Fruit fly (Drosophila melanogaster) whole organism, wandering third instar larva: ENCODE results near the gene CheA29a.

Experiments
- Abd-B ChIP-seq: fragments of >200 bp; optimal IDR thresholded peaks from 2 replicates; lab custom pipeline; 2017; ENCODE audit warnings: missing biosample characterization, missing genetic modification characterization
- CG32264 ChIP-seq: fragments of 200-800 bp; sonication (Bioruptor generic); optimal IDR thresholded peaks from 2 replicates; lab custom pipeline; 2016; ENCODE audit warnings: missing biosample characterization, missing genetic modification characterization
- CG9705 ChIP-seq: fragments of 200-800 bp; sonication (Bioruptor generic); optimal IDR thresholded peaks from 2 replicates; lab custom pipeline; 2018; ENCODE audit warnings: missing biosample characterization, mild to moderate bottlenecking, missing genetic modification characterization
- CrebA ChIP-seq: fragments of 200-800 bp; sonication (Bioruptor generic); optimal IDR thresholded peaks from 2 replicates; lab custom pipeline; 2016; ENCODE audit warnings: missing biosample characterization, mild to moderate bottlenecking, missing genetic modification characterization, borderline replicate concordance
- Dfd ChIP-seq: fragments of >200 bp; optimal IDR thresholded peaks from 2 replicates; lab custom pipeline; 2017; ENCODE audit warnings: missing biosample characterization, missing genetic modification characterization
- Dif ChIP-seq: fragments of 200-275, 200-300 bp; sonication (Bioruptor generic); optimal IDR thresholded peaks from 2 replicates; lab custom pipeline; 2018; ENCODE audit warnings: missing biosample characterization, missing genetic modification characterization; ENCODE audit not compliant: partially characterized antibody
- GATAd ChIP-seq: sonication (Bioruptor generic); optimal IDR thresholded peaks from 2 replicates; lab custom pipeline; 2016; ENCODE audit warnings: missing biosample characterization, missing genetic modification characterization
- HLH106 ChIP-seq: fragments of 200-800 bp; optimal IDR thresholded peaks from 3 replicates; lab custom pipeline; 2019; ENCODE audit warnings: missing biosample characterization, mild to moderate bottlenecking, missing genetic modification characterization, moderate library complexity
- Hnf4 ChIP-seq: fragments of 200-800 bp; sonication (Bioruptor generic); optimal IDR thresholded peaks from 2 replicates; lab custom pipeline; 2016; ENCODE audit warnings: missing biosample characterization, mild to moderate bottlenecking, missing genetic modification characterization
- Hr78 ChIP-seq: fragments of >200 bp; optimal IDR thresholded peaks from 2 replicates; lab custom pipeline; 2017; ENCODE audit warnings: missing biosample characterization, missing genetic modification characterization
- Hr83 ChIP-seq: fragments of 200-300 bp; sonication (Bioruptor generic); optimal IDR thresholded peaks from 2 replicates; lab custom pipeline; 2016; ENCODE audit warnings: missing biosample characterization, mild to moderate bottlenecking, missing genetic modification characterization, moderate library complexity; ENCODE audit not compliant: poor library complexity, severe bottlenecking
- Jra ChIP-seq: sonication (Bioruptor generic); optimal IDR thresholded peaks from 2 replicates; lab custom pipeline; 2016; ENCODE audit warnings: missing biosample characterization, missing genetic modification characterization
- Mio ChIP-seq: sonication (Bioruptor generic); optimal IDR thresholded peaks from 2 replicates; lab custom pipeline; 2016; ENCODE audit warnings: missing biosample characterization, missing genetic modification characterization
- Myc ChIP-seq: fragments of >200 bp; optimal IDR thresholded peaks from 2 replicates; lab custom pipeline; 2017
- N ChIP-seq: fragments of >200 bp; optimal IDR thresholded peaks from 2 replicates; lab custom pipeline; 2018; ENCODE audit warnings: missing biosample characterization, missing external identifiers, missing genetic modification characterization
- OdsH ChIP-seq: fragments of 200-800 bp; sonication (Bioruptor generic); optimal IDR thresholded peaks from 2 replicates; lab custom pipeline; 2016; ENCODE audit warnings: missing biosample characterization, mild to moderate bottlenecking, missing genetic modification characterization
- Rel ChIP-seq, 2 experiments: fragments of 200-800 bp; sonication (Bioruptor generic) in 1 of 2; optimal IDR thresholded peaks; 2 replicates in 1 of 2; 3 replicates in 1 of 2; lab custom pipeline; 2016 to 2019; ENCODE audit warnings: mild to moderate bottlenecking in 2 of 2, missing biosample characterization in 2 of 2, missing genetic modification characterization in 2 of 2, moderate library complexity in 1 of 2
- Sp1 ChIP-seq: fragments of 200-800 bp; sonication (Bioruptor generic); optimal IDR thresholded peaks from 3 replicates; lab custom pipeline; 2019; ENCODE audit warnings: missing biosample characterization, mild to moderate bottlenecking, missing genetic modification characterization, moderate library complexity
- Vsx2 ChIP-seq: fragments of 200-300, 225-300 bp; sonication (Bioruptor generic); optimal IDR thresholded peaks from 2 replicates; lab custom pipeline; 2018; ENCODE audit warnings: missing biosample characterization, missing genetic modification characterization; ENCODE audit not compliant: partially characterized antibody
- br ChIP-seq: fragments of 200-800 bp; sonication (Bioruptor generic); optimal IDR thresholded peaks from 2 replicates; lab custom pipeline; 2016; ENCODE audit warnings: missing biosample characterization, missing genetic modification characterization
- brk ChIP-seq: fragments of 200-800 bp; sonication (Bioruptor generic); optimal IDR thresholded peaks from 2 replicates; lab custom pipeline; 2016; ENCODE audit warnings: missing biosample characterization, mild to moderate bottlenecking, missing genetic modification characterization
- dl ChIP-seq, 2 experiments: fragments of 175-275, 200-275 bp in 1 of 2; fragments of 200-275 bp in 1 of 2; sonication (Bioruptor generic); optimal IDR thresholded peaks; lab custom pipeline; 2018; ENCODE audit warnings: mild to moderate bottlenecking in 2 of 2, missing biosample characterization in 2 of 2, missing genetic modification characterization in 2 of 2, moderate library complexity in 2 of 2; ENCODE audit not compliant: partially characterized antibody in 2 of 2, insufficient read depth in 1 of 2
- dmrt93B ChIP-seq: fragments of 200-800 bp; sonication (Bioruptor generic); optimal IDR thresholded peaks from 2 replicates; lab custom pipeline; 2018; ENCODE audit warnings: missing biosample characterization, mild to moderate bottlenecking, missing genetic modification characterization
- dsf ChIP-seq: sonication (Bioruptor generic); optimal IDR thresholded peaks from 2 replicates; lab custom pipeline; 2016; ENCODE audit warnings: missing biosample characterization, missing genetic modification characterization, borderline replicate concordance
- ey ChIP-seq: fragments of 200-800 bp; sonication (Bioruptor generic); optimal IDR thresholded peaks from 2 replicates; lab custom pipeline; 2016; ENCODE audit warnings: missing biosample characterization, missing genetic modification characterization
- foxo ChIP-seq, 2 experiments: fragments of 200-800 bp; sonication (Bioruptor generic); optimal IDR thresholded peaks; 2 replicates in 1 of 2; 3 replicates in 1 of 2; lab custom pipeline; 2016 to 2017; ENCODE audit warnings: missing biosample characterization in 2 of 2, missing genetic modification characterization in 2 of 2
- fru ChIP-seq: fragments of 200-800 bp; sonication (Bioruptor generic); optimal IDR thresholded peaks from 3 replicates; lab custom pipeline; 2016; ENCODE audit warnings: missing biosample characterization, mild to moderate bottlenecking, missing genetic modification characterization
- h ChIP-seq: fragments of 200-800 bp; sonication (Bioruptor generic); optimal IDR thresholded peaks from 3 replicates; lab custom pipeline; 2016; ENCODE audit warnings: missing biosample characterization, mild to moderate bottlenecking, missing genetic modification characterization
- jim ChIP-seq: fragments of 175-275, 200-325 bp; sonication (Bioruptor generic); optimal IDR thresholded peaks from 2 replicates; lab custom pipeline; 2016; ENCODE audit warnings: missing biosample characterization, mild to moderate bottlenecking, missing genetic modification characterization
- lola ChIP-seq: fragments of >200 bp; optimal IDR thresholded peaks from 2 replicates; lab custom pipeline; 2017; ENCODE audit warnings: missing biosample characterization, missing genetic modification characterization
- pan ChIP-seq: fragments of >200 bp; optimal IDR thresholded peaks from 2 replicates; lab custom pipeline; 2017
- psq ChIP-seq: fragments of 200-800 bp; sonication (Bioruptor generic); optimal IDR thresholded peaks from 3 replicates; lab custom pipeline; 2017; ENCODE audit warnings: missing biosample characterization, mild to moderate bottlenecking, missing genetic modification characterization, moderate library complexity
- rgr ChIP-seq: fragments of 200-800 bp; sonication (Bioruptor generic); optimal IDR thresholded peaks from 3 replicates; lab custom pipeline; 2016; ENCODE audit warnings: missing biosample characterization, mild to moderate bottlenecking, missing genetic modification characterization
- sage ChIP-seq: fragments of 200-800 bp; sonication (Bioruptor generic); optimal IDR thresholded peaks from 2 replicates; lab custom pipeline; 2016; ENCODE audit warnings: missing biosample characterization, mild to moderate bottlenecking, missing genetic modification characterization
- sv ChIP-seq: fragments of 200-800 bp; sonication (Bioruptor generic); optimal IDR thresholded peaks from 3 replicates; lab custom pipeline; 2016; ENCODE audit warnings: missing biosample characterization, missing genetic modification characterization
- tai ChIP-seq: sonication (Bioruptor generic); optimal IDR thresholded peaks from 2 replicates; lab custom pipeline; 2016; ENCODE audit warnings: missing biosample characterization, missing genetic modification characterization
- usp ChIP-seq: fragments of >200 bp; optimal IDR thresholded peaks from 2 replicates; lab custom pipeline; 2017; ENCODE audit warnings: missing biosample characterization, missing genetic modification characterization
- woc ChIP-seq: sonication (Bioruptor generic); optimal IDR thresholded peaks from 2 replicates; lab custom pipeline; 2016; ENCODE audit warnings: missing biosample characterization, mild to moderate bottlenecking, missing genetic modification characterization

Gene CheA29a

dm6 chr2L:8480825-8481224 is 3.7 kb downstream of the CheA29a start:
- no peak for TF ChIP-seq HLH106 (tag; lab: Kevin White, UChicago)
- no peak for TF ChIP-seq br (GFP tag; lab: Kevin White, UChicago)
- no peak for TF ChIP-seq Myc (lab: Kevin White, UChicago)
- no peak for TF ChIP-seq Dif (GFP tag; lab: Kevin White, UChicago)
- TF ChIP-seq rgr (GFP tag; lab: Kevin White, UChicago): no peak
- TF ChIP-seq Hnf4: no peak
- no peak for TF ChIP-seq OdsH (GFP tag; lab: Kevin White, UChicago)
- no peak for TF ChIP-seq pan (lab: Kevin White, UChicago)

DNA sequence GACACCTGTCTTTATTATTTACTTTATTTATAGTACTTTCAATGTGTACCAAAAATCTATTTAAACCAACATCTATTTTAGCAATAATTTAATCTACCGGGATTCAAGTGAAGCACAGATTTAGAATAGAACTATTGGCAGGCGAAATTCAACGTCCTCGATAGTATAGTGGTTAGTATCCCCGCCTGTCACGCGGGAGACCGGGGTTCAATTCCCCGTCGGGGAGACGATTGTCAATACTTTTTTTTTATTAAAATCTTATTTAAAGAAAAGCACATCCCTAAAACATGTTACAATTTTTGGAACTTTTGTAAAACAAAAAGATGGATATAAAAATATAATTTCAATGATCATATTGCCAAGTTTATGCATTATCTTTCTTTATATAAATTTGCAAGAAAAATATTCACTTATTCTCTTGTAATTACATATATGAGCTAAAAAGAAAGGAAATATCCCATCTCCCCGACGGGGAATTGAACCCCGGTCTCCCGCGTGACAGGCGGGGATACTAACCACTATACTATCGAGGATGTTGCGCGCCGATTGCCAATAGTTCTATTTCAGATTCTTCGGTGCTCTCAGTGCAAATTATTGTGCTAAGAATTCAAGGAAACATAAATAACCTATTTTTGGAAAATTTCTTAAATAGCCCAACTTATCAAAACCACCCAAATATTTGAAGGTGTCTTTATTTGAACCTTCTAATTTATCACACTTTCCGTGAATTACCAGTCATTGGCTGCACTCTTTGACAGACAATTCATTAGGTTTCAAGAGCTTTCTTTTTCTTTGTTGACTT is 4.7 kb downstream of the CheA29a start, which contains the start of gene CG43796:
TSS of gene CG43796 (plus strand) at position 752 of the 802 bp plus-strand sequence.
- TF ChIP-seq Rel (GFP tag; optimal IDR thresholded peaks at IDR 0.05; lab: Kevin White, UChicago): no peak
- peak; percentile 50 for TF ChIP-seq Rel (tag; optimal IDR thresholded peaks at IDR 0.05; lab: Kevin White, UChicago)
- no peak for TF ChIP-seq dsf

- TF ChIP-seq Dfd: no peak
- TF ChIP-seq jim: peak; percentile 2
- TF ChIP-seq CrebA (GFP tag; lab: Kevin White, UChicago): no peak
- peak; percentile 7 for TF ChIP-seq OdsH (GFP tag; lab: Kevin White, UChicago)
- peak; percentile 45 for TF ChIP-seq Hnf4
Observed at dm6 chr2L:8485562-8485961, 8.4 kb downstream of the CheA29a start.

- TF ChIP-seq fru (peak; percentile 14), CG32264 (peak; percentile 4), GATAd (GFP tag; lab: Kevin White, UChicago) (no peak), ey (GFP tag; lab: Kevin White, UChicago) (no peak), Myc (lab: Kevin White, UChicago) (no peak), psq (GFP tag; lab: Kevin White, UChicago) (no peak), N (GFP tag; lab: Kevin White, UChicago) (peak; percentile 39), dmrt93B (GFP tag; lab: Kevin White, UChicago) (no peak), Sp1 (GFP tag; lab: Kevin White, UChicago) (no peak), HLH106 (tag; lab: Kevin White, UChicago) (no peak), CG9705 (GFP tag; lab: Kevin White, UChicago) (no peak), Hnf4 (peak; percentile 67), Hr78 (GFP tag; lab: Kevin White, UChicago) (no peak), Dif (GFP tag; lab: Kevin White, UChicago) (peak; percentile 28), OdsH (GFP tag; lab: Kevin White, UChicago) (no peak), Abd-B (GFP tag; lab: Kevin White, UChicago) (no peak), sage (GFP tag; lab: Kevin White, UChicago) (no peak), usp (GFP tag; lab: Kevin White, UChicago) (no peak), CrebA (GFP tag; lab: Kevin White, UChicago) (no peak), h (peak; percentile 56), Dfd (no peak), pan (lab: Kevin White, UChicago) (no peak), sv (GFP tag; lab: Kevin White, UChicago) (no peak), jim (no peak), Hr83 (GFP tag; lab: Kevin White, UChicago) (peak; percentile 74), br (GFP tag; lab: Kevin White, UChicago) (peak; percentile 4), dl (GFP tag; optimal IDR thresholded peaks at IDR 0.05; lab: Kevin White, UChicago; ENCODE audit: insufficient read depth in 1 of 2, partially characterized antibody in 2 of 2) (no peak), woc (GFP tag; lab: Kevin White, UChicago) (no peak), Mio (GFP tag; lab: Kevin White, UChicago) (no peak), brk (GFP tag; lab: Kevin White, UChicago) (no peak), Rel (GFP tag; optimal IDR thresholded peaks at IDR 0.05; lab: Kevin White, UChicago) (no peak), Rel (tag; optimal IDR thresholded peaks at IDR 0.05; lab: Kevin White, UChicago) (no peak), lola (GFP tag; lab: Kevin White, UChicago) (no peak), foxo (GFP tag; optimal IDR thresholded peaks at IDR 0.05; lab: Kevin White, UChicago) (no peak), dsf (peak; percentile 56), Jra (peak; percentile 22), Vsx2 (no peak), rgr (GFP tag; lab: Kevin White, UChicago) (no peak), tai (GFP tag; lab: Kevin White, UChicago) (no peak)
Observed at dm6 chr2L:8488735-8489134, 11.6 kb downstream of the CheA29a start, which contains the start of gene CG13088. TSS of gene CG13088 (plus strand) at chr2L:8488981.
